Worm (Caenorhabditis elegans) whole organism, L1 larva: ENCODE data around the gene dhs-20.

ENCODE experiments used
- C04F5.9 ChIP-seq: sonication (generic microtip); optimal IDR thresholded peaks from 2 replicates; lab custom pipeline; 2016; ENCODE audit warnings: missing genetic modification characterization, missing compliant biosample characterization
- C34B4.2 ChIP-seq: sonication (generic microtip); optimal IDR thresholded peaks from 2 replicates; lab custom pipeline; 2017; ENCODE audit warnings: mild to moderate bottlenecking, missing genetic modification characterization, missing compliant biosample characterization
- Y116A8C.19 ChIP-seq: sonication (generic microtip); optimal IDR thresholded peaks from 2 replicates; lab custom pipeline; 2016; ENCODE audit warnings: missing compliant biosample characterization, missing genetic modification characterization, borderline replicate concordance
- alr-1 ChIP-seq: fragments of 200-800 bp; sonication (Bioruptor generic); optimal IDR thresholded peaks from 2 replicates; lab custom pipeline; 2018; ENCODE audit warnings: borderline replicate concordance, mild to moderate bottlenecking, missing genetic modification characterization, missing compliant biosample characterization
- aly-2 ChIP-seq: fragments of 150-350 bp; optimal IDR thresholded peaks from 2 replicates; lab custom pipeline; 2014; ENCODE audit warnings: missing biosample characterization, missing genetic modification characterization
- blmp-1 ChIP-seq: fragments of 150-350 bp; optimal IDR thresholded peaks from 2 replicates; lab custom pipeline; 2014; ENCODE audit warnings: missing biosample characterization, missing genetic modification characterization
- ceh-8 ChIP-seq: fragments of 200-800 bp; sonication (Bioruptor generic); optimal IDR thresholded peaks from 2 replicates; lab custom pipeline; 2018; ENCODE audit warnings: mild to moderate bottlenecking, missing genetic modification characterization, moderate library complexity, missing compliant biosample characterization
- ceh-90 ChIP-seq: sonication (generic microtip); optimal IDR thresholded peaks from 2 replicates; lab custom pipeline; 2016; ENCODE audit warnings: missing genetic modification characterization, missing compliant biosample characterization
- dsc-1 ChIP-seq: sonication (generic microtip); optimal IDR thresholded peaks from 2 replicates; lab custom pipeline; 2016; ENCODE audit warnings: mild to moderate bottlenecking, missing genetic modification characterization, missing compliant biosample characterization
- egl-13 ChIP-seq: sonication (generic microtip); optimal IDR thresholded peaks from 2 replicates; lab custom pipeline; 2016; ENCODE audit warnings: missing genotype, missing genetic modification reagents, missing genetic modification characterization, missing compliant biosample characterization
- egl-27 ChIP-seq, 2 experiments: fragments of 150-350 bp in 1 of 2; sonication (generic microtip); optimal IDR thresholded peaks; 3 replicates each; lab custom pipeline; 2017 to 2018; ENCODE audit warnings: missing biosample characterization in 2 of 2, missing genetic modification characterization in 2 of 2, missing genetic modification reagents in 2 of 2
- elt-2 ChIP-seq: sonication (generic microtip); optimal IDR thresholded peaks from 2 replicates; lab custom pipeline; 2016; ENCODE audit warnings: missing genetic modification characterization, mild to moderate bottlenecking, inconsistent platforms, missing compliant biosample characterization, missing genetic modification reagents
- elt-3 ChIP-seq, 6 experiments: fragments of 150-350 bp in 1 of 6; sonication (generic microtip); optimal IDR thresholded peaks; 2 replicates each; lab custom pipeline; 2017 to 2018; ENCODE audit warnings: missing biosample characterization in 6 of 6, missing genetic modification characterization in 6 of 6, inconsistent platforms in 1 of 6
- ets-5 ChIP-seq: fragments of 200-800 bp; sonication (Bioruptor generic); IDR thresholded peaks from 2 replicates; pipeline ENCODE4 v1.3.6; 2022; ENCODE audit warnings: missing genetic modification characterization, missing compliant biosample characterization
- fkh-10 ChIP-seq: sonication (generic microtip); optimal IDR thresholded peaks from 2 replicates; lab custom pipeline; 2017; ENCODE audit warnings: missing biosample characterization, missing genetic modification reagents, missing genetic modification characterization
- fkh-4 ChIP-seq: sonication (generic microtip); optimal IDR thresholded peaks from 2 replicates; lab custom pipeline; 2016; ENCODE audit warnings: missing compliant biosample characterization, missing genetic modification characterization, borderline replicate concordance
- fkh-8 ChIP-seq: sonication (generic microtip); optimal IDR thresholded peaks from 2 replicates; lab custom pipeline; 2016; ENCODE audit warnings: mild to moderate bottlenecking, missing genetic modification characterization, missing compliant biosample characterization
- hlh-4 ChIP-seq: sonication (generic microtip); optimal IDR thresholded peaks from 2 replicates; lab custom pipeline; 2016; ENCODE audit warnings: mild to moderate bottlenecking, missing genetic modification characterization, missing compliant biosample characterization
- hpl-2 ChIP-seq: fragments of 150-350 bp; optimal IDR thresholded peaks from 2 replicates; lab custom pipeline; 2014; ENCODE audit warnings: missing biosample characterization, missing genetic modification reagents, missing genetic modification characterization
- irx-1 ChIP-seq: sonication (generic microtip); optimal IDR thresholded peaks from 2 replicates; lab custom pipeline; 2016; ENCODE audit warnings: missing genetic modification characterization, missing compliant biosample characterization
- jun-1 ChIP-seq: fragments of 150-350 bp; optimal IDR thresholded peaks from 2 replicates; lab custom pipeline; 2014; ENCODE audit warnings: missing biosample characterization, missing genetic modification reagents, missing genetic modification characterization
- lin-14 ChIP-seq: fragments of 200-800 bp; sonication (Bioruptor generic); optimal IDR thresholded peaks from 2 replicates; lab custom pipeline; 2018; ENCODE audit warnings: mild to moderate bottlenecking, missing genetic modification characterization, moderate library complexity, missing compliant biosample characterization
- lin-35 ChIP-seq, 2 experiments: fragments of 150-350 bp; optimal IDR thresholded peaks; 2 replicates each; lab custom pipeline; 2014; ENCODE audit warnings: missing biosample characterization in 2 of 2, missing genetic modification characterization in 2 of 2, missing genetic modification reagents in 2 of 2
- lir-3 ChIP-seq: sonication (generic microtip); optimal IDR thresholded peaks from 2 replicates; lab custom pipeline; 2016; ENCODE audit warnings: mild to moderate bottlenecking, missing genetic modification characterization, moderate library complexity, missing compliant biosample characterization; ENCODE audit not compliant: poor library complexity
- lsy-2 ChIP-seq, 2 experiments: fragments of 150-350 bp; optimal IDR thresholded peaks; 2 replicates each; lab custom pipeline; 2014; ENCODE audit warnings: missing biosample characterization in 2 of 2, missing genetic modification characterization in 2 of 2
- mab-9 ChIP-seq: fragments of 200-800 bp; sonication (Bioruptor generic); IDR thresholded peaks from 2 replicates; pipeline ENCODE4 v1.3.6; 2022; ENCODE audit warnings: missing genetic modification reagents, missing genetic modification characterization, missing compliant biosample characterization
- mdl-1 ChIP-seq, 2 experiments: fragments of 150-350 bp; optimal IDR thresholded peaks; 2 replicates each; lab custom pipeline; 2014 to 2017; ENCODE audit warnings: missing biosample characterization in 2 of 2, missing genetic modification characterization in 2 of 2, inconsistent platforms in 1 of 2
- mep-1 ChIP-seq: fragments of 150-350 bp; optimal IDR thresholded peaks from 2 replicates; lab custom pipeline; 2014; ENCODE audit warnings: missing biosample characterization, missing genetic modification characterization
- nhr-11 ChIP-seq: fragments of 150-350 bp; optimal IDR thresholded peaks from 2 replicates; lab custom pipeline; 2014; ENCODE audit warnings: missing biosample characterization, missing genetic modification characterization
- nhr-12 ChIP-seq: sonication (generic microtip); optimal IDR thresholded peaks from 2 replicates; lab custom pipeline; 2017; ENCODE audit warnings: missing biosample characterization, missing genetic modification characterization
- nhr-20 ChIP-seq: sonication (generic microtip); optimal IDR thresholded peaks from 2 replicates; lab custom pipeline; 2016; ENCODE audit warnings: mild to moderate bottlenecking, missing genetic modification characterization, missing compliant biosample characterization
- nhr-237 ChIP-seq: fragments of 150-350 bp; optimal IDR thresholded peaks from 2 replicates; lab custom pipeline; 2014; ENCODE audit warnings: missing biosample characterization, missing genetic modification characterization
- nhr-77 ChIP-seq: fragments of 150-350 bp; optimal IDR thresholded peaks from 2 replicates; lab custom pipeline; 2014; ENCODE audit warnings: missing biosample characterization, missing genetic modification characterization
- nhr-85 ChIP-seq: sonication (generic microtip); peaks from one replicate; lab custom pipeline; 2016; ENCODE audit warnings: missing genetic modification characterization, inconsistent platforms, missing compliant biosample characterization
- nhr-90 ChIP-seq: sonication (generic microtip); optimal IDR thresholded peaks from 2 replicates; lab custom pipeline; 2016; ENCODE audit warnings: mild to moderate bottlenecking, missing genetic modification characterization, missing compliant biosample characterization; ENCODE audit not compliant: poor library complexity
- pax-3 ChIP-seq: fragments of 200-800 bp; sonication (Bioruptor generic); optimal IDR thresholded peaks from 2 replicates; lab custom pipeline; 2018; ENCODE audit warnings: mild to moderate bottlenecking, missing genetic modification characterization, moderate library complexity, missing compliant biosample characterization
- pqm-1 ChIP-seq: sonication (generic microtip); optimal IDR thresholded peaks from 3 replicates; lab custom pipeline; 2017; ENCODE audit warnings: missing biosample characterization, missing genetic modification characterization
- rnt-1 ChIP-seq: sonication (generic microtip); optimal IDR thresholded peaks from 2 replicates; lab custom pipeline; 2016; ENCODE audit warnings: mild to moderate bottlenecking, missing genetic modification characterization, moderate library complexity, missing compliant biosample characterization
- skn-1 ChIP-seq: fragments of 150-350 bp; optimal IDR thresholded peaks from 2 replicates; lab custom pipeline; 2014; ENCODE audit warnings: missing biosample characterization, missing genetic modification characterization
- snpc-4 ChIP-seq: fragments of 150-350 bp; optimal IDR thresholded peaks from 2 replicates; lab custom pipeline; 2014; ENCODE audit warnings: missing biosample characterization, missing genetic modification characterization
- sptf-1 ChIP-seq: fragments of 150-350 bp; optimal IDR thresholded peaks from 2 replicates; lab custom pipeline; 2014; ENCODE audit warnings: missing biosample characterization, missing genetic modification characterization
- sup-37 ChIP-seq: fragments of 200-800 bp; sonication (Bioruptor generic); optimal IDR thresholded peaks from 2 replicates; lab custom pipeline; 2018; ENCODE audit warnings: mild to moderate bottlenecking, missing genetic modification characterization, missing compliant biosample characterization
- swsn-7 ChIP-seq: sonication (generic microtip); optimal IDR thresholded peaks from 2 replicates; lab custom pipeline; 2016; ENCODE audit warnings: missing genetic modification characterization, missing compliant biosample characterization
- tbx-2 ChIP-seq: sonication (generic microtip); optimal IDR thresholded peaks from 2 replicates; lab custom pipeline; 2016; ENCODE audit warnings: missing genetic modification characterization, missing compliant biosample characterization
- tlp-1 ChIP-seq: fragments of 150-350 bp; optimal IDR thresholded peaks from 2 replicates; lab custom pipeline; 2014; ENCODE audit warnings: missing biosample characterization, missing genetic modification characterization
- unc-62 ChIP-seq: fragments of 150-350 bp; optimal IDR thresholded peaks from 2 replicates; lab custom pipeline; 2014; ENCODE audit warnings: missing biosample characterization, missing genetic modification reagents, missing genetic modification characterization
- unc-86 ChIP-seq: sonication (generic microtip); optimal IDR thresholded peaks from 2 replicates; lab custom pipeline; 2016; ENCODE audit warnings: missing genetic modification characterization, missing compliant biosample characterization
- unc-98 ChIP-seq: fragments of 200-800 bp; sonication (Bioruptor generic); IDR thresholded peaks from 2 replicates; pipeline ENCODE4 v1.3.6; 2022; ENCODE audit warnings: missing genetic modification characterization, missing compliant biosample characterization
- vab-15 ChIP-seq: sonication (generic microtip); optimal IDR thresholded peaks from 2 replicates; lab custom pipeline; 2017; ENCODE audit warnings: missing genotype, mild to moderate bottlenecking, missing genetic modification characterization, missing compliant biosample characterization
- xbp-1 ChIP-seq: sonication (generic microtip); optimal IDR thresholded peaks from 2 replicates; lab custom pipeline; 2016; ENCODE audit warnings: missing genetic modification characterization, missing compliant biosample characterization
- zag-1 ChIP-seq: fragments of 150-350 bp; optimal IDR thresholded peaks from 2 replicates; lab custom pipeline; 2014; ENCODE audit warnings: missing biosample characterization, missing genetic modification characterization
- zip-4 ChIP-seq: fragments of 200-800 bp; sonication (Bioruptor generic); optimal IDR thresholded peaks from 2 replicates; lab custom pipeline; 2018; ENCODE audit warnings: mild to moderate bottlenecking, missing genetic modification characterization, moderate library complexity, missing compliant biosample characterization

dhs-20 gene

ce11 chrV:11614805-11615497 lies 10.6 kb upstream of the dhs-20 start:
- no peak for TF ChIP-seq hlh-4 (tag; lab: Kevin White, UChicago)
- peak; percentile 77 for TF ChIP-seq nhr-20 (tag; lab: Kevin White, UChicago)
- TF ChIP-seq lsy-2 (tag; optimal IDR thresholded peaks at IDR 0.05; lab: Kevin White, UChicago): no peak
- TF ChIP-seq mab-9: no peak
- TF ChIP-seq fkh-10 (GFP tag; lab: Kevin White, UChicago): no peak
- peak; percentile 40 for TF ChIP-seq mep-1 (tag; lab: Kevin White, UChicago)
- TF ChIP-seq skn-1: no peak
- TF ChIP-seq tlp-1: no peak
- no peak for TF ChIP-seq jun-1
- TF ChIP-seq alr-1 (tag; lab: Kevin White, UChicago): no peak
- no peak for TF ChIP-seq ceh-90 (tag; lab: Kevin White, UChicago)
- peak; percentile 69 for TF ChIP-seq lin-14 (GFP tag; lab: Kevin White, UChicago)
- no peak for TF ChIP-seq sup-37 (GFP tag; lab: Kevin White, UChicago)
- no peak for TF ChIP-seq lir-3 (tag; lab: Kevin White, UChicago)
- TF ChIP-seq egl-27 (tag; optimal IDR thresholded peaks at IDR 0.05; lab: Kevin White, UChicago): no peak
- TF ChIP-seq pqm-1: no peak
- no peak for TF ChIP-seq aly-2 (tag; lab: Kevin White, UChicago)
- TF ChIP-seq mdl-1 (tag; optimal IDR thresholded peaks at IDR 0.05; lab: Kevin White, UChicago): no peak
- no peak for TF ChIP-seq fkh-4 (tag; lab: Kevin White, UChicago)
- TF ChIP-seq nhr-12 (tag; lab: Kevin White, UChicago): no peak
- no peak for TF ChIP-seq zip-4 (GFP tag; lab: Kevin White, UChicago)
- no peak for TF ChIP-seq fkh-8 (tag; lab: Kevin White, UChicago)
- no peak for TF ChIP-seq egl-13 (tag; lab: Kevin White, UChicago)
- TF ChIP-seq unc-86: no peak
- peak in 1 of 2 experiments; percentile 0 for TF ChIP-seq lin-35 (GFP tag; optimal IDR thresholded peaks at IDR 0.05; lab: Kevin White, UChicago)
- TF ChIP-seq xbp-1 (tag; lab: Kevin White, UChicago): no peak
- TF ChIP-seq nhr-237 (tag; lab: Kevin White, UChicago): no peak
- peak; percentile 5 for TF ChIP-seq blmp-1
- no peak for TF ChIP-seq vab-15
- no peak for TF ChIP-seq unc-62 (GFP tag; lab: Kevin White, UChicago)
- no peak for TF ChIP-seq dsc-1 (tag; lab: Kevin White, UChicago)
- TF ChIP-seq pax-3: no peak
- peak in 3 of 6 experiments; percentile 69 to 96 (median 94) for TF ChIP-seq elt-3 (tag; optimal IDR thresholded peaks at IDR 0.05; lab: Kevin White, UChicago)
- no peak for TF ChIP-seq sptf-1 (tag; lab: Kevin White, UChicago)
- TF ChIP-seq swsn-7 (tag; lab: Kevin White, UChicago): no peak
- no peak for TF ChIP-seq C34B4.2 (tag; lab: Kevin White, UChicago)
- no peak for TF ChIP-seq snpc-4
- no peak for TF ChIP-seq rnt-1 (tag; lab: Kevin White, UChicago)
- no peak for TF ChIP-seq nhr-77 (tag; lab: Kevin White, UChicago)
- peak; percentile 93 for TF ChIP-seq nhr-85
- peak; percentile 89 for TF ChIP-seq elt-2 (tag; lab: Kevin White, UChicago)
- TF ChIP-seq nhr-90 (tag; lab: Kevin White, UChicago): peak; percentile 49
- no peak for TF ChIP-seq nhr-11 (tag; lab: Kevin White, UChicago)
- no peak for TF ChIP-seq ets-5 (GFP tag; lab: Robert Waterston, UW)
- TF ChIP-seq Y116A8C.19 (tag; lab: Kevin White, UChicago): no peak
- no peak for TF ChIP-seq hpl-2
- TF ChIP-seq unc-98: no peak
- TF ChIP-seq irx-1 (tag; lab: Kevin White, UChicago): no peak
- TF ChIP-seq ceh-8 (GFP tag; lab: Kevin White, UChicago): no peak
- TF ChIP-seq tbx-2 (tag; lab: Kevin White, UChicago): peak; percentile 46
- TF ChIP-seq C04F5.9: no peak
- no peak for TF ChIP-seq zag-1 (tag; lab: Kevin White, UChicago)
